Fruit fly (Drosophila melanogaster): ENCODE results near the gene papi.

- TF ChIP-seq CG13204 (GFP tag; optimal IDR thresholded peaks at IDR 0.05) (no peak), Pif1A (GFP tag; optimal IDR thresholded peaks at IDR 0.05) (no peak)
Observed at dm6 chr2L:2238151-2238550, 17.6 kb downstream of the papi start, which contains the start of gene Tengl3.

Data from whole organism, pupa.